Worm (Caenorhabditis elegans) whole organism, late embryonic: ENCODE data around the gene chil-24.

Experiments
- ceh-14 ChIP-seq: sonication (generic microtip); optimal IDR thresholded peaks from 2 replicates; lab custom pipeline; 2016; ENCODE audit warnings: missing genotype, missing genetic modification characterization, missing compliant biosample characterization
- dve-1 ChIP-seq: sonication (generic microtip); optimal IDR thresholded peaks from 2 replicates; lab custom pipeline; 2017; ENCODE audit warnings: antibody characterized with exemption, mild to moderate bottlenecking, missing genetic modification characterization, missing compliant biosample characterization
- tbx-2 ChIP-seq: sonication (generic microtip); optimal IDR thresholded peaks from 2 replicates; lab custom pipeline; 2016; ENCODE audit warnings: missing genetic modification characterization, missing compliant biosample characterization
- unc-55 ChIP-seq: sonication (generic microtip); optimal IDR thresholded peaks from 2 replicates; lab custom pipeline; 2017; ENCODE audit warnings: missing biosample characterization, missing genetic modification reagents, missing genetic modification characterization

DNA sequence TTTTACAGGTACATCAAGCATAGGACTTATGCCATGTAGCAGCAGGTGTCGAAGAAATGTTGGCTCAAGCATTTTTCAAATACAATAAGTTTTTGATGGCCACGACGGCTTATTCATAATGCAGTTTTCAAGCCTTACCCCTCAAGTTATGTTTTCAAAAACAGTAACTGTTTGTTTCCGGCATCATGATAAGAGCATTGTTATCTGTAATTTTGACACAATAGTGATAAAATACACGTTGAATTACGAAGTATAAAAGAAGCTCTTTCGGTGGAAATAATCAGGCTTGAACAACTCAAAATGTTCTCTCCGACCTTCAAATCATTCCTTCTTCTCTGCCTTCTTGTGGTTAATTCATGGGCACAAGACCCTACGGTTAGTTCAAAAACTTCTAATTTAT lies 26.9 kb upstream of the chil-24 start, which contains the start of gene clec-121:
- no peak for TF ChIP-seq tbx-2 (tag; lab: Kevin White, UChicago)
- no peak for TF ChIP-seq dve-1
- TF ChIP-seq ceh-14 (tag; lab: Kevin White, UChicago), result no peak
- no peak for TF ChIP-seq unc-55
